Worm (Caenorhabditis elegans) whole organism, L1 larva: Measurements from ENCODE around the gene ani-3.

Source experiments
- ces-1 ChIP-seq: fragments of 150-350 bp; optimal IDR thresholded peaks from 2 replicates; lab custom pipeline; 2014; ENCODE audit warnings: missing biosample characterization, missing genetic modification reagents, missing genetic modification characterization
- efl-1 ChIP-seq, 4 experiments: fragments of 150-350 bp; optimal IDR thresholded peaks in 3 of 4; peaks in 1 of 4; 1 replicate in 1 of 4; 2 replicates in 3 of 4; lab custom pipeline; 2014; ENCODE audit warnings: missing biosample characterization in 2 of 4, missing genetic modification characterization in 2 of 4, missing genetic modification reagents in 2 of 4
- fos-1 ChIP-seq: fragments of 150-350 bp; optimal IDR thresholded peaks from 2 replicates; lab custom pipeline; 2014; ENCODE audit warnings: missing biosample characterization, missing genetic modification characterization
- lin-39 ChIP-seq: fragments of 150-350 bp; optimal IDR thresholded peaks from 2 replicates; lab custom pipeline; 2014; ENCODE audit warnings: missing biosample characterization, missing genetic modification reagents, missing genetic modification characterization
- lsy-2 ChIP-seq, 2 experiments: fragments of 150-350 bp; optimal IDR thresholded peaks; 2 replicates each; lab custom pipeline; 2014; ENCODE audit warnings: missing biosample characterization in 2 of 2, missing genetic modification characterization in 2 of 2
- nhr-20 ChIP-seq: sonication (generic microtip); optimal IDR thresholded peaks from 2 replicates; lab custom pipeline; 2016; ENCODE audit warnings: mild to moderate bottlenecking, missing genetic modification characterization, missing compliant biosample characterization
- nhr-237 ChIP-seq: fragments of 150-350 bp; optimal IDR thresholded peaks from 2 replicates; lab custom pipeline; 2014; ENCODE audit warnings: missing biosample characterization, missing genetic modification characterization
- nhr-90 ChIP-seq: sonication (generic microtip); optimal IDR thresholded peaks from 2 replicates; lab custom pipeline; 2016; ENCODE audit warnings: mild to moderate bottlenecking, missing genetic modification characterization, missing compliant biosample characterization; ENCODE audit not compliant: poor library complexity
- ztf-11 ChIP-seq, 2 experiments: sonication (generic microtip); optimal IDR thresholded peaks; 2 replicates each; lab custom pipeline; 2016 to 2017; ENCODE audit warnings: missing genetic modification characterization in 2 of 2, missing biosample characterization in 1 of 2, missing compliant biosample characterization in 1 of 2

- TF ChIP-seq ztf-11 (tag; optimal IDR thresholded peaks at IDR 0.05; lab: Kevin White, UChicago) (no peak), lsy-2 (tag; optimal IDR thresholded peaks at IDR 0.05; lab: Kevin White, UChicago) (no peak), fos-1 (no peak), efl-1 (optimal IDR thresholded peaks at IDR 0.05; lab: Kevin White, UChicago) (no peak), efl-1 (GFP tag; optimal IDR thresholded peaks at IDR 0.05 in 1 of 2; lab: Kevin White, UChicago) (peak in 1 of 2 experiments; percentile 31), nhr-90 (tag; lab: Kevin White, UChicago) (no peak), nhr-237 (no peak), ces-1 (no peak), lin-39 (no peak), nhr-20 (tag; lab: Kevin White, UChicago) (no peak)
Observed at ce11 chrV:19672357-19672756, 25.2 kb upstream of the ani-3 start.
